Worm (Caenorhabditis elegans) whole organism, young adult: ENCODE measurements around the gene atp-4.

Source experiments
- attf-3 ChIP-seq: fragments of 200-800 bp; sonication (Bioruptor generic); conservative IDR thresholded peaks from 2 replicates; pipeline ENCODE4 v1.3.6; 2022; ENCODE audit warnings: missing genetic modification reagents, missing genetic modification characterization, missing compliant biosample characterization
- dox-1 ChIP-seq: fragments of 200-800 bp; sonication (Bioruptor generic); IDR thresholded peaks from 2 replicates; pipeline ENCODE4 v1.3.6; 2022; ENCODE audit warnings: missing genetic modification reagents, missing genetic modification characterization, missing compliant biosample characterization

DNA sequence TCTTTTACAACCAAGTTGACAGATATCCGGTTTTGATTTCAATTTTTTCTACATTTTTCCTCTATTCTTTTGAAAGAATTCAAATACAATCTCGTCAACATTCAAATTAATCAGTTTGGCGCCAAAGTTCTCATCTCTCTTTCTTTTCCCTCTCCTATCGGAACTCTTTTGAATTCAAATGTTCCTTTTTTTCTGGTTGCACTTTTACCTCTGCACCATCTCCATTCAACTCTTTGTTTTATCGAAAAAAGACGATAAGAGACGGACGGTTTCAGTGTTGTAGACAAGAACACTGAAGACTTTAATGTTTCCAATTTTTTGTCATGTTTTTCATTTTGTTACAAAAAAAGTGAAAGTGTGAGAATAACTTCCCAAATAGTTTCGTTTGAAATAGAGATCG is 49.1 kb upstream of the atp-4 start:
- no peak for TF ChIP-seq attf-3 (GFP tag; lab: Robert Waterston, UW)
- no peak for TF ChIP-seq dox-1 (GFP tag; lab: Robert Waterston, UW)
